Worm (Caenorhabditis elegans) whole organism, L4/young adult: ENCODE results near the gene atgp-1.

ENCODE experiments used
- dao-5 ChIP-seq: sonication (generic microtip); optimal IDR thresholded peaks from 2 replicates; lab custom pipeline; 2016; ENCODE audit warnings: missing genotype, missing genetic modification characterization, moderate library complexity, missing compliant biosample characterization
- him-1 ChIP-seq: sonication (generic microtip); optimal IDR thresholded peaks from 2 replicates; lab custom pipeline; 2016; ENCODE audit warnings: missing genotype, missing genetic modification reagents, missing genetic modification characterization, missing compliant biosample characterization

ce11 chrIV:17263714-17264113 is 5.4 kb upstream of the atgp-1 start:
- no peak for TF ChIP-seq him-1
- TF ChIP-seq dao-5 (tag; lab: Kevin White, UChicago) = no peak
